Fruit fly (Drosophila melanogaster) whole organism, embryonic: ENCODE results near the gene arg.

Source experiments
- B-H1 ChIP-seq: fragments of 200-800 bp; sonication (Bioruptor generic); IDR thresholded peaks from 3 replicates; pipeline ENCODE4 v1.3.6; 2022; ENCODE audit warnings: missing biosample characterization, missing genetic modification characterization
- CG11247 ChIP-seq: fragments of 200-800 bp; sonication (Bioruptor generic); IDR thresholded peaks from 2 replicates; pipeline ENCODE4 v1.3.6; 2022; ENCODE audit warnings: missing biosample characterization, missing genetic modification characterization
- CG1233 ChIP-seq: fragments of 200-800 bp; sonication (Bioruptor generic); optimal IDR thresholded peaks from 4 replicates; lab custom pipeline; 2018; ENCODE audit warnings: missing biosample characterization, mild to moderate bottlenecking, missing genetic modification characterization
- CG15073 ChIP-seq: fragments of 200-800 bp; sonication (Bioruptor generic); optimal IDR thresholded peaks from 2 replicates; lab custom pipeline; 2016; ENCODE audit warnings: missing biosample characterization, missing genetic modification characterization
- CG16863 ChIP-seq: fragments of 200-800 bp; sonication (Bioruptor generic); optimal IDR thresholded peaks from 3 replicates; lab custom pipeline; 2016; ENCODE audit warnings: missing biosample characterization, missing genetic modification characterization
- CG17359 ChIP-seq: fragments of 200-800 bp; sonication (Bioruptor generic); optimal IDR thresholded peaks from 3 replicates; lab custom pipeline; 2018; ENCODE audit warnings: missing biosample characterization, mild to moderate bottlenecking, missing genetic modification characterization, moderate library complexity
- CG18011 ChIP-seq: fragments of 200-800 bp; sonication (Bioruptor generic); optimal IDR thresholded peaks from 2 replicates; lab custom pipeline; 2017; ENCODE audit warnings: missing biosample characterization, missing genetic modification characterization, mild to moderate bottlenecking, moderate library complexity, missing genotype
- CG2875 ChIP-seq: fragments of 200-800 bp; sonication (Bioruptor generic); optimal IDR thresholded peaks from 2 replicates; lab custom pipeline; 2017; ENCODE audit warnings: missing biosample characterization, mild to moderate bottlenecking, missing genetic modification characterization, missing genetic modification reagents
- CG2889 ChIP-seq: fragments of 200-800 bp; sonication (Bioruptor generic); IDR thresholded peaks from 3 replicates; pipeline ENCODE4 v1.3.6; 2022; ENCODE audit warnings: missing biosample characterization, missing genetic modification characterization
- CG32532 ChIP-seq: fragments of 200-800 bp; sonication (Bioruptor generic); IDR thresholded peaks from 2 replicates; pipeline ENCODE4 v1.3.6; 2022; ENCODE audit warnings: missing biosample characterization, missing genetic modification characterization
- CG3838 ChIP-seq: fragments of 200-800 bp; sonication (Bioruptor generic); optimal IDR thresholded peaks from 3 replicates; lab custom pipeline; 2016; ENCODE audit warnings: missing biosample characterization, missing genetic modification characterization
- CG43689 ChIP-seq: fragments of 200-800 bp; sonication (Bioruptor generic); IDR thresholded peaks from 2 replicates; pipeline ENCODE4 v1.3.6; 2022; ENCODE audit warnings: missing biosample characterization, missing genetic modification characterization
- CG6683 ChIP-seq: fragments of 200-800 bp; sonication (Bioruptor generic); optimal IDR thresholded peaks from 2 replicates; lab custom pipeline; 2017; ENCODE audit warnings: missing biosample characterization, mild to moderate bottlenecking, missing genetic modification characterization, missing genetic modification reagents
- CG7928 ChIP-seq: fragments of 200-800 bp; sonication (Bioruptor generic); optimal IDR thresholded peaks from 2 replicates; lab custom pipeline; 2017; ENCODE audit warnings: missing biosample characterization, mild to moderate bottlenecking, missing genetic modification characterization
- CG8089 ChIP-seq: fragments of 200-800 bp; sonication (Bioruptor generic); optimal IDR thresholded peaks from 3 replicates; lab custom pipeline; 2016; ENCODE audit warnings: missing biosample characterization, missing genetic modification characterization
- CG8478 ChIP-seq: fragments of >200 bp; optimal IDR thresholded peaks from 2 replicates; lab custom pipeline; 2018
- Doc3 ChIP-seq: fragments of 200-800 bp; sonication (Bioruptor generic); IDR thresholded peaks from 3 replicates; pipeline ENCODE4 v1.3.6; 2022; ENCODE audit warnings: missing biosample characterization, missing genetic modification characterization; ENCODE audit not compliant: partially characterized antibody
- H15 ChIP-seq: fragments of 200-800 bp; sonication (Bioruptor generic); IDR thresholded peaks from 3 replicates; pipeline ENCODE4 v1.3.6; 2022; ENCODE audit warnings: missing biosample characterization, missing genetic modification characterization
- HLH3B ChIP-seq: fragments of 200-800 bp; sonication (Bioruptor generic); IDR thresholded peaks from 2 replicates; pipeline ENCODE4 v1.3.6; 2022; ENCODE audit warnings: missing biosample characterization, missing genetic modification characterization
- Hmx ChIP-seq: fragments of 200-800 bp; sonication (Bioruptor generic); optimal IDR thresholded peaks from 2 replicates; lab custom pipeline; 2016; ENCODE audit warnings: missing biosample characterization, missing genetic modification characterization
- MESR4 ChIP-seq: fragments of 200-800 bp; sonication (Bioruptor generic); optimal IDR thresholded peaks from 2 replicates; lab custom pipeline; 2018; ENCODE audit warnings: missing biosample characterization, mild to moderate bottlenecking, missing genetic modification characterization, moderate library complexity
- Mrtf ChIP-seq: fragments of 200-800 bp; sonication (Bioruptor generic); IDR thresholded peaks from 3 replicates; pipeline ENCODE4 v1.3.6; 2022; ENCODE audit warnings: missing biosample characterization, missing genetic modification characterization
- NfI ChIP-seq: fragments of 200-800 bp; sonication (Bioruptor generic); optimal IDR thresholded peaks from 3 replicates; lab custom pipeline; 2018; ENCODE audit warnings: missing biosample characterization, mild to moderate bottlenecking, missing genetic modification characterization, moderate library complexity
- Oli ChIP-seq: fragments of 200-800 bp; sonication (Bioruptor generic); optimal IDR thresholded peaks from 2 replicates; lab custom pipeline; 2018; ENCODE audit warnings: missing biosample characterization, mild to moderate bottlenecking, missing genetic modification characterization, moderate library complexity
- Scr ChIP-seq: fragments of 200-800 bp; sonication (Bioruptor generic); IDR thresholded peaks from 2 replicates; pipeline ENCODE4 v1.3.6; 2022; ENCODE audit warnings: missing biosample characterization, missing genetic modification characterization; ENCODE audit not compliant: partially characterized antibody
- Spps ChIP-seq: fragments of 200-800 bp; sonication (Bioruptor generic); optimal IDR thresholded peaks from 2 replicates; lab custom pipeline; 2018; ENCODE audit warnings: missing biosample characterization, mild to moderate bottlenecking, missing genetic modification characterization
- Vsx1 ChIP-seq: fragments of 200-800 bp; sonication (Bioruptor generic); optimal IDR thresholded peaks from 2 replicates; lab custom pipeline; 2017; ENCODE audit warnings: missing biosample characterization, mild to moderate bottlenecking, missing genetic modification characterization, missing genetic modification reagents
- amos ChIP-seq: fragments of 200-800 bp; sonication (Bioruptor generic); IDR thresholded peaks from 2 replicates; pipeline ENCODE4 v1.3.6; 2022; ENCODE audit warnings: missing biosample characterization, missing genetic modification characterization; ENCODE audit not compliant: partially characterized antibody
- ato ChIP-seq: fragments of 200-800 bp; sonication (Bioruptor generic); IDR thresholded peaks from 2 replicates; pipeline ENCODE4 v1.3.6; 2022; ENCODE audit warnings: missing biosample characterization, missing genetic modification characterization; ENCODE audit not compliant: partially characterized antibody
- croc ChIP-seq: fragments of 200-800 bp; sonication (Bioruptor generic); conservative IDR thresholded peaks from 3 replicates; pipeline ENCODE4 v1.3.6; 2022; ENCODE audit warnings: missing biosample characterization, missing genetic modification characterization
- fu2 ChIP-seq: fragments of 200-800 bp; sonication (Bioruptor generic); optimal IDR thresholded peaks from 2 replicates; lab custom pipeline; 2016; ENCODE audit warnings: missing biosample characterization, missing genetic modification characterization
- gce ChIP-seq: fragments of 200-800 bp; sonication (Bioruptor generic); IDR thresholded peaks from 3 replicates; pipeline ENCODE4 v1.3.6; 2022; ENCODE audit warnings: missing biosample characterization, missing genetic modification characterization
- hth ChIP-seq: fragments of >200 bp; optimal IDR thresholded peaks from 2 replicates; lab custom pipeline; 2017; ENCODE audit warnings: inconsistent platforms
- kni ChIP-seq: fragments of 200-800 bp; sonication (Bioruptor generic); optimal IDR thresholded peaks from 3 replicates; lab custom pipeline; 2017; ENCODE audit warnings: mild to moderate bottlenecking, missing biosample characterization, missing genetic modification reagents, missing genetic modification characterization
- lab ChIP-seq: fragments of 200-800 bp; sonication (Bioruptor generic); optimal IDR thresholded peaks from 3 replicates; lab custom pipeline; 2017; ENCODE audit warnings: missing biosample characterization, missing genetic modification characterization, mild to moderate bottlenecking, moderate library complexity, missing genetic modification reagents
- lov ChIP-seq, 2 experiments: fragments of 200-800 bp in 1 of 2; fragments of >200 bp in 1 of 2; sonication (Bioruptor generic) in 1 of 2; IDR thresholded peaks in 1 of 2; optimal IDR thresholded peaks in 1 of 2; 2 replicates in 1 of 2; 3 replicates in 1 of 2; pipeline versions ENCODE4 v1.3.6 to Lab custom; 2017 to 2022; ENCODE audit warnings: missing biosample characterization in 1 of 2, missing genetic modification characterization in 1 of 2
- luna ChIP-seq: fragments of 200-800 bp; sonication (Bioruptor generic); optimal IDR thresholded peaks from 2 replicates; lab custom pipeline; 2016; ENCODE audit warnings: missing biosample characterization, missing genetic modification characterization
- odd ChIP-seq: fragments of 200-800 bp; sonication (Bioruptor generic); optimal IDR thresholded peaks from 2 replicates; lab custom pipeline; 2017; ENCODE audit warnings: missing biosample characterization, mild to moderate bottlenecking, missing genetic modification characterization
- pros ChIP-seq: fragments of 200-800 bp; sonication (Bioruptor generic); optimal IDR thresholded peaks from 3 replicates; lab custom pipeline; 2019; ENCODE audit warnings: missing biosample characterization, mild to moderate bottlenecking, missing genetic modification characterization, moderate library complexity
- pum ChIP-seq: fragments of 200-800 bp; sonication (Bioruptor generic); optimal IDR thresholded peaks from 2 replicates; lab custom pipeline; 2016; ENCODE audit warnings: missing biosample characterization, missing genetic modification characterization
- row ChIP-seq: fragments of 200-800 bp; sonication (Bioruptor generic); IDR thresholded peaks from 3 replicates; pipeline ENCODE4 v1.3.6; 2022; ENCODE audit warnings: missing biosample characterization, missing genetic modification characterization
- scrt ChIP-seq: fragments of 200-800 bp; sonication (Bioruptor generic); optimal IDR thresholded peaks from 2 replicates; lab custom pipeline; 2018; ENCODE audit warnings: missing biosample characterization, mild to moderate bottlenecking, missing genetic modification characterization, moderate library complexity
- slp2 ChIP-seq: fragments of 200-800 bp; sonication (Bioruptor generic); optimal IDR thresholded peaks from 2 replicates; lab custom pipeline; 2016; ENCODE audit warnings: missing biosample characterization, missing genetic modification characterization
- stc ChIP-seq: fragments of 200-800 bp; sonication (Bioruptor generic); IDR thresholded peaks from 2 replicates; pipeline ENCODE4 v1.3.6; 2022; ENCODE audit warnings: missing biosample characterization, missing genetic modification characterization
- tio ChIP-seq: fragments of 200-800 bp; sonication (Bioruptor generic); optimal IDR thresholded peaks from 2 replicates; lab custom pipeline; 2017; ENCODE audit warnings: missing biosample characterization, missing genetic modification characterization, inconsistent platforms
- trh ChIP-seq: fragments of 200-800 bp; sonication (Bioruptor generic); optimal IDR thresholded peaks from 2 replicates; lab custom pipeline; 2016; ENCODE audit warnings: missing biosample characterization, missing genetic modification characterization
- zen ChIP-seq: fragments of 200-800 bp; sonication (Bioruptor generic); optimal IDR thresholded peaks from 3 replicates; lab custom pipeline; 2018; ENCODE audit warnings: missing biosample characterization, mild to moderate bottlenecking, missing genetic modification characterization, moderate library complexity
- zen2 ChIP-seq: fragments of 200-800 bp; sonication (Bioruptor generic); IDR thresholded peaks from 3 replicates; pipeline ENCODE4 v1.3.6; 2022; ENCODE audit warnings: missing biosample characterization, missing genetic modification characterization; ENCODE audit not compliant: partially characterized antibody
- zfh2 ChIP-seq: fragments of 200-800 bp; sonication (Bioruptor generic); optimal IDR thresholded peaks from 2 replicates; lab custom pipeline; 2016; ENCODE audit warnings: missing biosample characterization, missing genetic modification characterization

Gene arg

DNA sequence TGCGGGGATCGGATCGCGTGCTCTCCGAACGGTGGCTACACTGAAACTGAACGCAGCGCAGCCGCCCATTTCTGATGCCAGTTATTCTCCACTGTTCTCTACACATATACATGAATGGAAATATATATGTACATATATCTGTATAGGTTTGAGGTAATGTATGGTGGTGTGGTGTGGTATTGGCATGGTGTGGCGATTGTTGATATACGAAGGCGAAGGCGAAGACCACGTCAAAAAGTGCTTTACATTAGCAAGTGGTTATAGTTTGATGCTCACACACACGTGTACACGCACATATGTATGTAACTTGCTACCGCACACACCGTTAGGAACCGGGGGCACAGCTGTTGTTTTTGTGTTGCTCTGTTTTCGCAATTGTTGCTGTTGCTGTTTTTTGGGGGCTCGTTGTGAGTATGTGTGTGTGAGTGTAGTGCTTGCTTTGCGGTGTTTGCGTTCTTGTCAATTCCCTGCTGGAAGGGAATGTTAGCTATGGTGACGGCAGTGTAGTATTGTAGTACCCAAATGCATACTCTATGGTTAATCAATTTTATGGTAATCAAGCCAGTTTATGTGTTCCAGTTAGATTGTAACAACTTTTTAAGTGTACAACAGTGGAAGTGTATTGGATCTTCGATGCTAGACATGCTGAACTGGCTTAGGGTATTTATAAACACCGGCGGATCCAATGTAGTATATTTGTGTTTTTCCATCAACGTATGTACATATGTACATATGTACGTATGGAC lies 15.6 kb upstream of the arg start, which contains the start of gene CG17896 (continued):
- TF ChIP-seq H15 (GFP tag; lab: Robert Waterston, UW) (peak; percentile 97), row (GFP tag; lab: Robert Waterston, UW) (peak; percentile 99), CG3838 (peak; percentile 95), CG8478 (lab: Kevin White, UChicago) (no peak), Spps (tag; lab: Kevin White, UChicago) (peak; percentile 74), CG15073 (peak; percentile 81), stc (peak; percentile 96), zen (tag; lab: Kevin White, UChicago) (peak; percentile 91), CG32532 (GFP tag; lab: Robert Waterston, UW) (peak; percentile 100), NfI (GFP tag; lab: Kevin White, UChicago) (peak; percentile 97), ato (no peak), Mrtf (GFP tag; lab: Robert Waterston, UW) (peak; percentile 97), MESR4 (GFP tag; lab: Kevin White, UChicago) (peak; percentile 61), zfh2 (GFP tag; lab: Kevin White, UChicago) (peak; percentile 99), CG11247 (GFP tag; lab: Robert Waterston, UW) (peak; percentile 98), Vsx1 (GFP tag; lab: Kevin White, UChicago) (peak; percentile 91), amos (GFP tag; lab: Robert Waterston, UW) (no peak), B-H1 (GFP tag; lab: Robert Waterston, UW) (peak; percentile 97), CG18011 (GFP tag; lab: Kevin White, UChicago) (no peak), scrt (peak; percentile 95), CG2875 (peak; percentile 91), pum (GFP tag; lab: Kevin White, UChicago) (peak; percentile 98), CG16863 (peak; percentile 97), CG43689 (GFP tag; lab: Robert Waterston, UW) (peak; percentile 93), croc (GFP tag; lab: Robert Waterston, UW) (peak; percentile 91), luna (GFP tag; lab: Kevin White, UChicago) (peak; percentile 98), Doc3 (GFP tag; lab: Robert Waterston, UW) (0 out of 3 replicates have a peak, but pooled peaks have one; percentile 44), pros (GFP tag; lab: Kevin White, UChicago) (peak; percentile 9), Oli (peak; percentile 97), CG1233 (peak; percentile 95), Hmx (GFP tag; lab: Kevin White, UChicago) (peak; percentile 94), HLH3B (GFP tag; lab: Robert Waterston, UW) (peak; percentile 97), tio (no peak), odd (peak; percentile 92), fu2 (GFP tag; lab: Kevin White, UChicago) (peak; percentile 99), CG7928 (peak; percentile 83), lov (optimal IDR thresholded peaks at IDR 0.05; lab: Kevin White, UChicago) (no peak), lov (GFP tag; IDR thresholded peaks at IDR 0.05; lab: Robert Waterston, UW) (peak; percentile 92), CG6683 (GFP tag; lab: Kevin White, UChicago) (peak; percentile 93), kni (GFP tag; lab: Kevin White, UChicago) (peak; percentile 55), CG17359 (peak; percentile 97), slp2 (GFP tag; lab: Kevin White, UChicago) (peak; percentile 97), hth (lab: Kevin White, UChicago) (no peak), Scr (GFP tag; lab: Robert Waterston, UW) (no peak), lab (peak; percentile 99), zen2 (GFP tag; lab: Robert Waterston, UW) (no peak), trh (GFP tag; lab: Kevin White, UChicago) (peak; percentile 96), CG2889 (GFP tag; lab: Robert Waterston, UW) (peak; percentile 98), CG8089 (GFP tag; lab: Kevin White, UChicago) (peak; percentile 96), gce (peak; percentile 96)
